Fruit fly (Drosophila melanogaster) S2 (cell line): ENCODE measurements around the gene CG13458.

Experiments used
- CG8478 ChIP-seq: fragments of >200 bp; optimal IDR thresholded peaks from 2 replicates; lab custom pipeline; 2018
- CTCF ChIP-seq, 2 experiments: fragments of >200 bp; optimal IDR thresholded peaks; 2 replicates each; lab custom pipeline; 2018

DNA sequence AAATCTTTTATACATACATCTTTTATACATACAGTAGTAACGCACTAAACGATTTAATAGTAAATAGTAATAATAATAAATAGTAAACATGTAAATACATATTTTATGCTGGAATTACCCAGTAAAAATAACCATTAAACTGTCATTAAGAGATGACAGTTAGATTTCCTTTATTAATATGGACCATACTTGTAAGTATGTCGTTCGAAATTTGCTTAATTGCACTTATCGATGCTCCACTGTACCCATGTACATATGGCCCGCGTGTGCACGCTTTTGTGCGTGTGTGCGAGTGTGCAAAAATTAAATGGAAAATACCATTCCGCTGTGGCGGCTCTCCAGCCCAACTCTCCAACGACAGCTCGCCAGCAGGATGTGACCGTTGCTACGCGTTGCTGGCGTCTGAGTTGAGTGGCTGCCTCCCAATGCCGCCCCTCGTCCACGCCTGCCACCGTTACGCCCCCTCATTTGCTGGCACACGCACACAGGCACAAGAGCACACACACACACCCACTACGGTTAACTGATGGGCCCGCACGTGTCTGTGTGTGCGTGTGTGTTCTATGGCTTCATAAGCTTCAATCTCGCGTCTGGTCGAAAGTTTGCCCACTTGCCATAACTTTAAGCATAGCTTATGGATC, 10.6 kb upstream of the CG13458 start:
- TF ChIP-seq CG8478 (no peak), CTCF (optimal IDR thresholded peaks at IDR 0.05; lab: Kevin White, UChicago) (no peak)
